Worm (Caenorhabditis elegans) whole organism, mixed stage, embryonic: ENCODE measurements around the gene scly-1.

ENCODE experiments used
- blmp-1 ChIP-seq: fragments of 150-350 bp; optimal IDR thresholded peaks from 2 replicates; lab custom pipeline; 2014; ENCODE audit warnings: missing biosample characterization, missing genetic modification characterization
- elt-3 ChIP-seq: fragments of 150-350 bp; optimal IDR thresholded peaks from 2 replicates; lab custom pipeline; 2014; ENCODE audit warnings: missing biosample characterization, missing genetic modification characterization
- lin-13 ChIP-seq: fragments of 150-350 bp; optimal IDR thresholded peaks from 2 replicates; lab custom pipeline; 2014; ENCODE audit warnings: missing biosample characterization, missing genetic modification characterization
- nhr-12 ChIP-seq: fragments of 150-350 bp; optimal IDR thresholded peaks from 2 replicates; lab custom pipeline; 2014; ENCODE audit warnings: missing biosample characterization, missing genetic modification characterization
- nhr-237 ChIP-seq: fragments of 150-350 bp; optimal IDR thresholded peaks from 2 replicates; lab custom pipeline; 2014; ENCODE audit warnings: missing biosample characterization, missing genetic modification characterization
- nhr-76 ChIP-seq: sonication (generic microtip); optimal IDR thresholded peaks from 2 replicates; lab custom pipeline; 2017; ENCODE audit warnings: missing biosample characterization, missing genetic modification characterization
- pha-4 ChIP-seq: fragments of 150-350 bp; optimal IDR thresholded peaks from 2 replicates; lab custom pipeline; 2018; ENCODE audit warnings: missing biosample characterization, missing genetic modification reagents, missing genetic modification characterization
- snpc-4 ChIP-seq: fragments of 150-350 bp; optimal IDR thresholded peaks from 2 replicates; lab custom pipeline; 2014; ENCODE audit warnings: missing biosample characterization, missing genetic modification characterization
- unc-62 ChIP-seq: fragments of 150-350 bp; optimal IDR thresholded peaks from 2 replicates; lab custom pipeline; 2014; ENCODE audit warnings: missing biosample characterization, missing genetic modification reagents, missing genetic modification characterization
- ztf-11 ChIP-seq: fragments of 150-350 bp; optimal IDR thresholded peaks from 2 replicates; lab custom pipeline; 2014; ENCODE audit warnings: missing biosample characterization, missing genetic modification characterization

DNA sequence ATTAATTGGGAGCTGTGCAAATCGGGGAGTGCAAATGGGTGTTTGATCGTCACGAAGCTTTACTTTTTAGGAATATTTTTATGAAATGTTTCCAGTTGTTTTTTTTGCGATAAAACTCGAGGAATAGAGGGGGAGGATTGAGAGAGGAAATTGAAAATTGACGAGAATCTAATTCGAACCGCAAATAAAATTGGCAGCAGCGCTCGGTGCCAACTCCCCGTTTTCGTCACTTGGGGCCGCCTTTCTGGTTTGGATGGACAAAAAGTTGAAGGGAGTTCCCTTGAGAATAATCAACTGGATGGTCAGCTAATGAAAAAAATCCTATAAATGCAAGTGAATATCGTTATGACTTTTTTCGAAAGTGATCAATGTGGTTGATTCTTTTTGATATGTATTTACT is 50.8 kb downstream of the scly-1 start:
- no peak for TF ChIP-seq lin-13
- TF ChIP-seq ztf-11, result no peak
- no peak for TF ChIP-seq blmp-1 (tag; lab: Kevin White, UChicago)
- TF ChIP-seq nhr-12, result no peak
- TF ChIP-seq elt-3 (tag; lab: Kevin White, UChicago), result no peak
- no peak for TF ChIP-seq nhr-76 (tag; lab: Kevin White, UChicago)
- no peak for TF ChIP-seq unc-62 (GFP tag; lab: Kevin White, UChicago)
- no peak for TF ChIP-seq snpc-4 (tag; lab: Kevin White, UChicago)
- TF ChIP-seq nhr-237 (tag; lab: Kevin White, UChicago), result no peak
- no peak for TF ChIP-seq pha-4 (tag; lab: Kevin White, UChicago)
